Fruit fly (Drosophila melanogaster) whole organism, adult: Measurements from ENCODE around the gene Nckx30C.
A peak's percentile ranks its signal among the peaks of the same experiment; 100 is the strongest.

Experiments used
- CG11617 ChIP-seq: fragments of 200-800 bp; sonication (Bioruptor generic); optimal IDR thresholded peaks from 2 replicates; lab custom pipeline; 2017; ENCODE audit warnings: mild to moderate bottlenecking, missing biosample characterization, missing genetic modification reagents, missing genetic modification characterization
- CG12768 ChIP-seq: fragments of 200-800 bp; sonication (Bioruptor generic); optimal IDR thresholded peaks from 2 replicates; lab custom pipeline; 2017; ENCODE audit warnings: missing biosample characterization, missing genetic modification characterization, mild to moderate bottlenecking, moderate library complexity, missing genetic modification reagents
- CG14711 ChIP-seq: fragments of 200-800 bp; sonication (Bioruptor generic); optimal IDR thresholded peaks from 2 replicates; lab custom pipeline; 2018; ENCODE audit warnings: missing biosample characterization, mild to moderate bottlenecking, missing genetic modification characterization, moderate library complexity
- CG1620 ChIP-seq: fragments of 200-800 bp; sonication (Bioruptor generic); optimal IDR thresholded peaks from 2 replicates; lab custom pipeline; 2016; ENCODE audit warnings: missing biosample characterization, missing genetic modification characterization
- CG33017 ChIP-seq: fragments of 200-800 bp; sonication (Bioruptor generic); optimal IDR thresholded peaks from 2 replicates; lab custom pipeline; 2018; ENCODE audit warnings: missing biosample characterization, mild to moderate bottlenecking, missing genetic modification characterization, moderate library complexity
- CG5204 ChIP-seq: fragments of 200-800 bp; sonication (Bioruptor generic); optimal IDR thresholded peaks from 2 replicates; lab custom pipeline; 2016; ENCODE audit warnings: missing biosample characterization, missing genetic modification characterization
- CG7045 ChIP-seq: fragments of 200-800 bp; sonication (Bioruptor generic); optimal IDR thresholded peaks from 2 replicates; lab custom pipeline; 2017; ENCODE audit warnings: missing biosample characterization, mild to moderate bottlenecking, missing genetic modification characterization
- CG7101 ChIP-seq: fragments of 200-800 bp; sonication (Bioruptor generic); optimal IDR thresholded peaks from 2 replicates; lab custom pipeline; 2018; ENCODE audit warnings: missing biosample characterization, mild to moderate bottlenecking, missing genetic modification characterization, moderate library complexity
- Clk ChIP-seq: fragments of 200-800 bp; sonication (Bioruptor generic); optimal IDR thresholded peaks from 2 replicates; lab custom pipeline; 2017; ENCODE audit warnings: missing biosample characterization, missing genetic modification characterization
- Crg-1 ChIP-seq: fragments of 200-800 bp; sonication (Bioruptor generic); optimal IDR thresholded peaks from 2 replicates; lab custom pipeline; 2016; ENCODE audit warnings: missing biosample characterization, missing genetic modification characterization
- Hr96 ChIP-seq: fragments of 200-800 bp; sonication (Bioruptor generic); optimal IDR thresholded peaks from 2 replicates; lab custom pipeline; 2016; ENCODE audit warnings: missing biosample characterization, missing genetic modification characterization
- Mnt ChIP-seq: fragments of 200-800 bp; sonication (Bioruptor generic); optimal IDR thresholded peaks from 2 replicates; lab custom pipeline; 2016; ENCODE audit warnings: missing biosample characterization, mild to moderate bottlenecking, missing genetic modification characterization
- bab1 ChIP-seq: fragments of 200-800 bp; sonication (Bioruptor generic); optimal IDR thresholded peaks from 3 replicates; lab custom pipeline; 2019; ENCODE audit warnings: missing biosample characterization, mild to moderate bottlenecking, missing genetic modification characterization, moderate library complexity
- cic ChIP-seq: fragments of 200-800 bp; sonication (Bioruptor generic); optimal IDR thresholded peaks from 2 replicates; lab custom pipeline; 2017; ENCODE audit warnings: missing biosample characterization, mild to moderate bottlenecking, missing genetic modification characterization, moderate library complexity
- cnc ChIP-seq, 2 experiments: fragments of >200 bp; optimal IDR thresholded peaks; 2 replicates each; lab custom pipeline; 2017
- kay ChIP-seq: fragments of 200-800 bp; sonication (Bioruptor generic); peaks from one replicate; lab custom pipeline; 2016; ENCODE audit warnings: missing biosample characterization, missing genetic modification characterization, borderline replicate concordance
- ovo ChIP-seq: fragments of 200-800 bp; sonication (Bioruptor generic); optimal IDR thresholded peaks from 2 replicates; lab custom pipeline; 2016; ENCODE audit warnings: missing biosample characterization, missing genetic modification characterization
- pad ChIP-seq: fragments of 200-800 bp; sonication (Bioruptor generic); optimal IDR thresholded peaks from 3 replicates; lab custom pipeline; 2017; ENCODE audit warnings: missing biosample characterization, missing genetic modification characterization, mild to moderate bottlenecking, moderate library complexity, missing genetic modification reagents
- tj ChIP-seq: fragments of 200-800 bp; sonication (Bioruptor generic); optimal IDR thresholded peaks from 3 replicates; lab custom pipeline; 2017; ENCODE audit warnings: missing biosample characterization, mild to moderate bottlenecking, missing genetic modification characterization, moderate library complexity
- toe ChIP-seq: fragments of 200-800 bp; sonication (Bioruptor generic); optimal IDR thresholded peaks from 2 replicates; lab custom pipeline; 2016; ENCODE audit warnings: missing biosample characterization, missing genetic modification characterization

Gene Nckx30C

DNA sequence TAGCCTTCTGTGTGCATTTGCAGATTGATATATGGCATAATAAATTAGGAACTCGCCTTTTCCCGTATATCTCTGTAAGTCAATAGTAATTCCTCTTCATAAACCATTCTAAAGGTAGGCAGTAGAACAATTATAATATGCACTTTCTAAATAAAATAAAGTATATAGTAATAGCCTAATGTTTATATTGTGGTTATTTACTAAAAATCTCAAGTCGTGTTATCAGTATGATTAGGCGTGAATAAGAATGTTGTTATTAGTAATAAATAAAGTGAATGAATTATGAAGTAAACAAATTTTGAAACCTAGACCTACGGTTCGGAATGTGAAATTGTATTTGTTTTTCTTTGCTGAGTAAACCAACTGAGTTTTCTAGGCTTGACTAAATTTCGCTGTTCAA, 50.6 kb downstream of the Nckx30C start:
- TF ChIP-seq Clk (GFP tag; lab: Kevin White, UChicago): no peak
- no peak for TF ChIP-seq pad (GFP tag; lab: Kevin White, UChicago)
- no peak for TF ChIP-seq bab1 (GFP tag; lab: Kevin White, UChicago)
- TF ChIP-seq CG14711 (tag; lab: Kevin White, UChicago): no peak
- TF ChIP-seq CG5204 (GFP tag; lab: Kevin White, UChicago): no peak
- TF ChIP-seq Crg-1: no peak
- TF ChIP-seq ovo (GFP tag; lab: Kevin White, UChicago): no peak
- no peak for TF ChIP-seq CG12768
- TF ChIP-seq CG7045: no peak
- no peak for TF ChIP-seq CG33017 (tag; lab: Kevin White, UChicago)
- no peak for TF ChIP-seq CG11617 (GFP tag; lab: Kevin White, UChicago)
- TF ChIP-seq tj: no peak
- TF ChIP-seq Mnt: no peak
- no peak for TF ChIP-seq CG7101 (tag; lab: Kevin White, UChicago)
- no peak for TF ChIP-seq CG1620
- no peak for TF ChIP-seq cnc (optimal IDR thresholded peaks at IDR 0.05; lab: Kevin White, UChicago)
- TF ChIP-seq cic (GFP tag; lab: Kevin White, UChicago): no peak
- TF ChIP-seq toe (GFP tag; lab: Kevin White, UChicago): no peak

DNA sequence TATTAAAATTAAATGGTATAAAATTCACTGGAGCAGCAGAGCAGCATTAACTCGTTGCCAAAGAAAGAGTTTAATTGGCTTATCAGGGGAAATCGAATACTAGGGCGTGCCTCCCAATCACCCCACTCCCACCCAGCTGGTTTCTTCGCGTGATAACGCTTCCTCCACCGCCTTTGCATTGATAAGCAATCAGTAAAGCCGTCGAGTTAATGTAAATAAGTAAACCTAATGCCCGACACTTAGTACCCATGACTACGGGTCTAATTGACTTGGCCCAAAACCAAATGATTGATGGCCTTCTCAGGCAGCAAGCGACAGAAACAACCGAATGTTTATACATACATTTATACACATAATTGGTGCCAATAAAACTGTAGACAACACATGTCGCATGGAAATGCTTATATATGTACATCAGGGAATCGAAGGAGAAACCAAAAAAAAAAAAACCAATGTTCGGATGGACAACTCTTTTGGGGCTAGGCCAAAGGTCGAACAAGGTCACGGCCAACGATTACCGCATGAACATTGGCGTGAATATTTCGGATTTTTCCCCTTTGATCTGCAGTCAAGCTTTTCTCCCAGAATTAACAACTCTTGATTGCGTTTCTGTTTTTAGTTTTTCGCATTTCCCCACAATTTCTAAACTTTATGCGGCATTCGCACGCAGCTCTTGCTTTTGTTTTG, 52.2 kb downstream of the Nckx30C start:
- TF ChIP-seq bab1 (GFP tag; lab: Kevin White, UChicago) (no peak), CG12768 (peak; percentile 43), cnc (optimal IDR thresholded peaks at IDR 0.05; lab: Kevin White, UChicago) (no peak), cic (GFP tag; lab: Kevin White, UChicago) (peak; percentile 76), Mnt (peak; percentile 46)

DNA sequence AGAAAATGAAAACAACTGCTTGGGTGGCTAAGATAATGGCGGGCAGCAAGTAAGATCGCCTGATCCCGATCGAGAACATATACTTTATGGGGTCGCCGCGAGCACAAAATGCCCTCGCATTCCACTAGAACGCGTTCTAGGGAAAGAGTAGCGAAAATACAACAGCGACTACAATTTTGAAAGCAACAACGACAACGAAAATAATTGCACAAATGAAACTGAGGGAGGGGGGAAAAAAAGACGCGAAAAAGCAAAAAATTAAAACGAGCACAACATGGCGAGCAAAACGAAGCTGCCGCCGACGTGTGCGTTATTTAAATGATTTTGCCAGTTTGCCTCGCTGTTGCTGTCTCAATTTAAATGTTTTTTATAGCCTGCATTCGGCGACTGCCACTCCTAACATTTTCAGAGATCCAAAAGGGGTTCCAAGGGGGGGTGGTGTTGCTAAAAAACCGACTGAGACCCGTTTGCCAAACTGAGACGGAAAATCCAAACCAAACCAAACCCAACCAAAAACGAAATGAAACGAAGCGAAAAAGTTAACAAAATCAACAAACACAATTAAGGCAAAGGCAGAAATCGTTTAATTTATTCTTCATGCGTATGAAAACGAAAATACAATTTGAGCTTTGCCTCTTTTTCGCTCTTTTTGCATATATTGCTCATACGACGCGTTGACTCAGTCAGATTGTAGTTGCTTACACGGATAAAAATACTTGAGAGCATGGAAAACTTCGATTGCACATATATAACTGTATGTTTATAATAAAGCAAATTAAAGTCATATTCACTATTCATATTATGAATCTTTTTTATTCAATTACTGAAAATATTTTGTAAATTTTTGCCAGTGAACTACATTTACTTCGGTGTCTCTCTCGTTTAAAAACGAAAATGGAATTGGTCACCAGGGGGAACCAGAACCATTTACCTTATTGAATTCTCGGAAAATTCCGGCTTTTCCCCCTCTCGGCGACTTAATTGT, 53.6 kb downstream of the Nckx30C start:
- TF ChIP-seq toe (GFP tag; lab: Kevin White, UChicago) (no peak), kay (GFP tag; lab: Kevin White, UChicago) (no peak), Crg-1 (no peak), Clk (GFP tag; lab: Kevin White, UChicago) (no peak), bab1 (GFP tag; lab: Kevin White, UChicago) (peak; percentile 18), cnc (optimal IDR thresholded peaks at IDR 0.05; lab: Kevin White, UChicago) (no peak), tj (peak; percentile 46), CG5204 (GFP tag; lab: Kevin White, UChicago) (no peak), CG14711 (tag; lab: Kevin White, UChicago) (peak; percentile 48), CG7045 (no peak), cic (GFP tag; lab: Kevin White, UChicago) (no peak), Mnt (no peak), CG33017 (tag; lab: Kevin White, UChicago) (peak; percentile 49), CG7101 (tag; lab: Kevin White, UChicago) (peak; percentile 37), Hr96 (GFP tag; lab: Kevin White, UChicago) (no peak)

DNA sequence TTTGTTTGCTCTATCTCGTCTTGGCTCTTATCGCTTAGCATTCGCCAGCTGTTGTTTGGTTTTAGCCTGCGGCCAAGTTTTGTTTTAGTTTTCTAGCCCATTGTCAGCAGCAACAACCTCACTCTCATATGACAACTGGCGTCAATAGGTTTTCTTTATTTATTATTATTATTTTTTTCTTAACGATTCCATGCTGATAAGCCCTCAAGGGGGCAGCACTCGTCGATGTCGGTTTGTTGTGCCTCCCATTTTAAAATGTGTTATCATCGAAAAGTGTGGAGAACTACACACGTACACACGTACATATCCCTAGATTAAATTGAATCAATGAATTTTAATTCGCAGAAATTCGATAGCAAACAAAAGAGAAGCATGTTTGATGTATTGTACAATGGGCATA, 55.1 kb downstream of the Nckx30C start:
- TF ChIP-seq cnc (optimal IDR thresholded peaks at IDR 0.05; lab: Kevin White, UChicago) (no peak), Clk (GFP tag; lab: Kevin White, UChicago) (no peak), cic (GFP tag; lab: Kevin White, UChicago) (peak; percentile 64), CG33017 (tag; lab: Kevin White, UChicago) (no peak), tj (no peak), toe (GFP tag; lab: Kevin White, UChicago) (no peak), Hr96 (GFP tag; lab: Kevin White, UChicago) (no peak), CG1620 (no peak), pad (GFP tag; lab: Kevin White, UChicago) (no peak), CG7045 (no peak), ovo (GFP tag; lab: Kevin White, UChicago) (no peak), kay (GFP tag; lab: Kevin White, UChicago) (peak; percentile 70), CG14711 (tag; lab: Kevin White, UChicago) (no peak), CG7101 (tag; lab: Kevin White, UChicago) (no peak)

DNA sequence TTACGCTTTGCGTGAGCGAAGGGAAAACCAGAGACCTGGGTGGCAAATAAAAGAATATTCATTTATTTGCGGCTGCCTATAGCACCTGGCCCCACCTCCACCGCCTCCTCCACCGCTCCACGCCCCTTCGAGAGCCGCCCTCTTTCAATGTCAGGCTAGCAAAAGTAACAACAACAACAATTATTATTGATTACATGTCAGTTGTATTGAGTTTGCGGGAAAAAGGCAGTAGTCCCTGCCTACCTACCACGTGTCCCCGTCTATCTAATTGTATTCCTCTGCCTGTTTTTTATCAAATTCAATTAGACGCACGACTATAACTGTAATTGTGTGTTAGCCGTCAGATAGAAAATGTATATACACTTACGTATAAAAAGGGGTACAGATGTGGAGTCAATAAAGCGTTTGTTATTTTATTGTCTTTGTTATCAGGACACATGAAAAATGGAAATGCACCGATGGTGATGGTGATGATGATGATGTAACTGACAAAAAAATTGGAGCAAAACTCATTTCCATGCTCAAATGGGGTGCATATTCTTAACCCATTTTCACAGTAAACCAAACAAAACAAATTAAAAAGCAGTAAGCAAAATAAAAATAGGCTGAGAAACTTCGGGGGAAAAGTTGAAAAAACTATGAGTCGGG, 55.6 kb downstream of the Nckx30C start:
- TF ChIP-seq bab1 (GFP tag; lab: Kevin White, UChicago): no peak
- peak; percentile 16 for TF ChIP-seq cic (GFP tag; lab: Kevin White, UChicago)
- no peak for TF ChIP-seq tj
- TF ChIP-seq kay (GFP tag; lab: Kevin White, UChicago): peak; percentile 89

DNA sequence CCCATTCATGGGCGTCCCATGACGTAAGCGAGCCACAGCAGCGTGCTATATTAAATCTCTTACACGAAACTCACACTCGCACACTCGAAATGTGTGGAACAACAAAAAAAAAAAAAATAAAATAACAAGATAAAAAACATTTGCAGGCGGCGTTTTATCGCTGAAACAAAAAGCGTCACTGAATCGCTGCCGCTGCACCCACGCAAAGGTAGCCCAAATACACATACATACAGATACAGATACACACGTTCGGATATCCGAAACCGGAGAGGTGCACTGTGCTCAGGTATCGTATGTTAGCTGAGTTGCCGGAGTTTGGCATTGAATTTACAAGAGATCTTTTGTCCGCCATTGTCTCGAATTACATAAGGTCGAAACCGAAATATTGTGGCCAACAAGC, 60.3 kb downstream of the Nckx30C start:
- TF ChIP-seq CG12768: peak; percentile 13
- TF ChIP-seq Crg-1: no peak
